Fruit fly (Drosophila melanogaster) whole organism, embryonic: ENCODE data around the gene CG11368.

ENCODE experiments used
- Antp ChIP-seq: fragments of 200-800 bp; sonication (Bioruptor generic); optimal IDR thresholded peaks from 3 replicates; lab custom pipeline; 2016; ENCODE audit warnings: missing biosample characterization, missing genetic modification characterization
- B-H2 ChIP-seq: fragments of 200-800 bp; sonication (Bioruptor generic); optimal IDR thresholded peaks from 2 replicates; lab custom pipeline; 2018; ENCODE audit warnings: missing biosample characterization, mild to moderate bottlenecking, missing genetic modification characterization
- CG10565 ChIP-seq: fragments of 200-800 bp; sonication (Bioruptor generic); optimal IDR thresholded peaks from 3 replicates; lab custom pipeline; 2016; ENCODE audit warnings: missing biosample characterization, mild to moderate bottlenecking, missing genetic modification characterization
- CG10959 ChIP-seq: fragments of 200-800 bp; sonication (Bioruptor generic); IDR thresholded peaks from 2 replicates; pipeline ENCODE4 v1.3.6; 2022; ENCODE audit warnings: missing biosample characterization, missing genetic modification characterization
- CG11695 ChIP-seq: fragments of 200-800 bp; sonication (Bioruptor generic); IDR thresholded peaks from 3 replicates; pipeline ENCODE4 v1.3.6; 2022; ENCODE audit warnings: missing biosample characterization, missing genetic modification characterization
- CG1233 ChIP-seq: fragments of 200-800 bp; sonication (Bioruptor generic); optimal IDR thresholded peaks from 4 replicates; lab custom pipeline; 2018; ENCODE audit warnings: missing biosample characterization, mild to moderate bottlenecking, missing genetic modification characterization
- CG15269 ChIP-seq: fragments of 200-800 bp; sonication (Bioruptor generic); optimal IDR thresholded peaks from 2 replicates; lab custom pipeline; 2018; ENCODE audit warnings: missing biosample characterization, mild to moderate bottlenecking, missing genetic modification characterization, moderate library complexity
- CG1603 ChIP-seq: fragments of 200-800 bp; sonication (Bioruptor generic); optimal IDR thresholded peaks from 2 replicates; lab custom pipeline; 2019; ENCODE audit warnings: missing biosample characterization, mild to moderate bottlenecking, missing genetic modification characterization, moderate library complexity
- CG17359 ChIP-seq: fragments of 200-800 bp; sonication (Bioruptor generic); optimal IDR thresholded peaks from 3 replicates; lab custom pipeline; 2018; ENCODE audit warnings: missing biosample characterization, mild to moderate bottlenecking, missing genetic modification characterization, moderate library complexity
- CG17612 ChIP-seq: fragments of 200-800 bp; sonication (Bioruptor generic); IDR thresholded peaks from 2 replicates; pipeline ENCODE4 v1.3.6; 2022; ENCODE audit warnings: missing biosample characterization, missing genetic modification characterization
- CG2120 ChIP-seq: fragments of 200-800 bp; sonication (Bioruptor generic); optimal IDR thresholded peaks from 3 replicates; lab custom pipeline; 2016; ENCODE audit warnings: missing biosample characterization, missing genetic modification characterization
- CG2202 ChIP-seq: fragments of 200-800 bp; sonication (Bioruptor generic); optimal IDR thresholded peaks from 2 replicates; lab custom pipeline; 2018; ENCODE audit warnings: missing biosample characterization, mild to moderate bottlenecking, missing genetic modification characterization
- CG2678 ChIP-seq: fragments of 200-800 bp; sonication (Bioruptor generic); optimal IDR thresholded peaks from 3 replicates; lab custom pipeline; 2019; ENCODE audit warnings: missing biosample characterization, mild to moderate bottlenecking, missing genetic modification characterization, moderate library complexity
- CG32532 ChIP-seq: fragments of 200-800 bp; sonication (Bioruptor generic); IDR thresholded peaks from 2 replicates; pipeline ENCODE4 v1.3.6; 2022; ENCODE audit warnings: missing biosample characterization, missing genetic modification characterization
- CG4424 ChIP-seq: fragments of 200-800 bp; sonication (Bioruptor generic); optimal IDR thresholded peaks from 3 replicates; lab custom pipeline; 2016; ENCODE audit warnings: missing biosample characterization, missing genetic modification characterization
- CG4730 ChIP-seq: fragments of 200-800 bp; sonication (Bioruptor generic); IDR thresholded peaks from 2 replicates; pipeline ENCODE4 v1.3.6; 2022; ENCODE audit warnings: missing biosample characterization, missing genetic modification characterization
- CG4854 ChIP-seq: fragments of 200-800 bp; sonication (Bioruptor generic); optimal IDR thresholded peaks from 2 replicates; lab custom pipeline; 2016; ENCODE audit warnings: missing biosample characterization, missing genetic modification characterization, inconsistent platforms
- CG9609 ChIP-seq: fragments of 200-800 bp; sonication (Bioruptor generic); optimal IDR thresholded peaks from 3 replicates; lab custom pipeline; 2016; ENCODE audit warnings: missing biosample characterization, missing genetic modification characterization
- CG9932 ChIP-seq: fragments of 200-800 bp; sonication (Bioruptor generic); IDR thresholded peaks from 2 replicates; pipeline ENCODE4 v1.3.6; 2022; ENCODE audit warnings: missing biosample characterization, missing genetic modification characterization
- D19A ChIP-seq: fragments of 200-800 bp; optimal IDR thresholded peaks from 3 replicates; lab custom pipeline; 2019; ENCODE audit warnings: missing biosample characterization, mild to moderate bottlenecking, missing genetic modification characterization, moderate library complexity
- Fer2 ChIP-seq: fragments of 200-800 bp; sonication (Bioruptor generic); optimal IDR thresholded peaks from 2 replicates; lab custom pipeline; 2018; ENCODE audit warnings: missing biosample characterization, mild to moderate bottlenecking, missing genetic modification characterization, moderate library complexity
- GATAe ChIP-seq: fragments of 200-800 bp; sonication (Bioruptor generic); conservative IDR thresholded peaks from 2 replicates; pipeline ENCODE4 v1.3.6; 2022; ENCODE audit warnings: missing biosample characterization, missing genetic modification characterization
- HLH3B ChIP-seq: fragments of 200-800 bp; sonication (Bioruptor generic); IDR thresholded peaks from 2 replicates; pipeline ENCODE4 v1.3.6; 2022; ENCODE audit warnings: missing biosample characterization, missing genetic modification characterization
- Hmr ChIP-seq: fragments of 200-800 bp; sonication (Bioruptor generic); optimal IDR thresholded peaks from 3 replicates; lab custom pipeline; 2017; ENCODE audit warnings: mild to moderate bottlenecking, missing biosample characterization, missing genetic modification reagents, missing genetic modification characterization
- Hr51 ChIP-seq, 2 experiments: fragments of 200-800 bp; sonication (Bioruptor generic); optimal IDR thresholded peaks; 2 replicates in 1 of 2; 3 replicates in 1 of 2; lab custom pipeline; 2016 to 2018; ENCODE audit warnings: missing biosample characterization in 2 of 2, missing genetic modification characterization in 2 of 2, mild to moderate bottlenecking in 1 of 2, moderate library complexity in 1 of 2
- Med ChIP-seq: fragments of 200-800 bp; sonication (Bioruptor generic); peaks from one replicate; lab custom pipeline; 2016; ENCODE audit warnings: missing biosample characterization, missing genetic modification characterization, mild to moderate bottlenecking, inconsistent platforms, moderate library complexity
- PHDP ChIP-seq: fragments of 200-800 bp; sonication (Bioruptor generic); optimal IDR thresholded peaks from 3 replicates; lab custom pipeline; 2018; ENCODE audit warnings: missing biosample characterization, mild to moderate bottlenecking, missing genetic modification characterization, moderate library complexity
- Pdp1 ChIP-seq, 2 experiments: fragments of 200-800 bp; sonication (Bioruptor generic); optimal IDR thresholded peaks; 3 replicates each; lab custom pipeline; 2016; ENCODE audit warnings: missing biosample characterization in 2 of 2, missing genetic modification characterization in 2 of 2, mild to moderate bottlenecking in 1 of 2, moderate library complexity in 1 of 2
- Rfx ChIP-seq: fragments of 200-800 bp; sonication (Bioruptor generic); IDR thresholded peaks from 2 replicates; pipeline ENCODE4 v1.3.6; 2022; ENCODE audit warnings: missing biosample characterization, missing genetic modification characterization
- YL-1 ChIP-seq: fragments of 200-800 bp; sonication (Bioruptor generic); optimal IDR thresholded peaks from 3 replicates; lab custom pipeline; 2017; ENCODE audit warnings: missing biosample characterization, mild to moderate bottlenecking, missing genetic modification characterization
- bsh ChIP-seq, 2 experiments: fragments of 200-800 bp; sonication (Bioruptor generic); optimal IDR thresholded peaks; 2 replicates each; lab custom pipeline; 2017 to 2018; ENCODE audit warnings: mild to moderate bottlenecking in 2 of 2, missing biosample characterization in 2 of 2, missing genetic modification characterization in 2 of 2, moderate library complexity in 1 of 2
- caup ChIP-seq: fragments of 200-800 bp; sonication (Bioruptor generic); optimal IDR thresholded peaks from 3 replicates; lab custom pipeline; 2017; ENCODE audit warnings: missing biosample characterization, mild to moderate bottlenecking, missing genetic modification characterization, moderate library complexity; ENCODE audit not compliant: severe bottlenecking
- chif ChIP-seq, 2 experiments: fragments of 200-800 bp; sonication (Bioruptor generic); optimal IDR thresholded peaks; 3 replicates each; lab custom pipeline; 2016; ENCODE audit warnings: missing biosample characterization in 2 of 2, missing genetic modification characterization in 2 of 2
- dmrt99B ChIP-seq: fragments of 200-800 bp; sonication (Bioruptor generic); optimal IDR thresholded peaks from 2 replicates; lab custom pipeline; 2018; ENCODE audit warnings: missing biosample characterization, mild to moderate bottlenecking, missing genetic modification characterization, moderate library complexity
- dpn ChIP-seq, 2 experiments: fragments of 200-800 bp; sonication (Bioruptor generic); optimal IDR thresholded peaks; 3 replicates each; lab custom pipeline; 2016; ENCODE audit warnings: missing biosample characterization in 2 of 2, missing genetic modification characterization in 2 of 2
- dysf ChIP-seq: fragments of 200-800 bp; sonication (Bioruptor generic); IDR thresholded peaks from 3 replicates; pipeline ENCODE4 v1.3.6; 2022; ENCODE audit warnings: missing biosample characterization, missing genetic modification characterization
- esg ChIP-seq: fragments of 200-800 bp; sonication (Bioruptor generic); conservative IDR thresholded peaks from 2 replicates; pipeline ENCODE4 v1.3.6; 2022; ENCODE audit warnings: missing biosample characterization, missing genetic modification characterization
- fd96Cb ChIP-seq: fragments of 200-800 bp; sonication (Bioruptor generic); optimal IDR thresholded peaks from 2 replicates; lab custom pipeline; 2018; ENCODE audit warnings: missing biosample characterization, mild to moderate bottlenecking, missing genetic modification characterization, moderate library complexity
- grn ChIP-seq: fragments of 200-800 bp; sonication (Bioruptor generic); optimal IDR thresholded peaks from 3 replicates; lab custom pipeline; 2017; ENCODE audit warnings: missing biosample characterization, missing genetic modification characterization
- ken ChIP-seq: fragments of 200-800 bp; sonication (Bioruptor generic); IDR thresholded peaks from 3 replicates; pipeline ENCODE4 v1.3.6; 2022; ENCODE audit warnings: missing biosample characterization, missing genetic modification characterization
- lilli ChIP-seq: fragments of 200-800 bp; sonication (Bioruptor generic); optimal IDR thresholded peaks from 3 replicates; lab custom pipeline; 2016; ENCODE audit warnings: missing biosample characterization, missing genetic modification characterization
- mam ChIP-seq: fragments of 200-800 bp; sonication (Bioruptor generic); optimal IDR thresholded peaks from 3 replicates; lab custom pipeline; 2016; ENCODE audit warnings: missing biosample characterization, missing genetic modification characterization
- nmo ChIP-seq: fragments of 200-800 bp; sonication (Bioruptor generic); optimal IDR thresholded peaks from 2 replicates; lab custom pipeline; 2018; ENCODE audit warnings: missing biosample characterization, mild to moderate bottlenecking, missing genetic modification characterization, moderate library complexity
- org-1 ChIP-seq: fragments of 200-800 bp; sonication (Bioruptor generic); optimal IDR thresholded peaks from 2 replicates; lab custom pipeline; 2017; ENCODE audit warnings: missing biosample characterization, missing genetic modification characterization
- prd ChIP-seq, 3 experiments: fragments of >200 bp in 2 of 3; fragments of 200-800 bp in 1 of 3; sonication (Bioruptor generic) in 1 of 3; optimal IDR thresholded peaks in 2 of 3; IDR thresholded peaks in 1 of 3; 2 replicates in 2 of 3; 3 replicates in 1 of 3; pipeline versions ENCODE4 v1.3.6 to Lab custom; 2017 to 2022; ENCODE audit warnings: missing biosample characterization in 1 of 3, missing genetic modification characterization in 1 of 3
- sens ChIP-seq: fragments of 200-800 bp; sonication (Bioruptor generic); peaks from one replicate; lab custom pipeline; 2016; ENCODE audit warnings: missing biosample characterization, missing genetic modification characterization
- slbo ChIP-seq: fragments of 200-800 bp; sonication (Bioruptor generic); IDR thresholded peaks from 2 replicates; pipeline ENCODE4 v1.3.6; 2022; ENCODE audit warnings: missing biosample characterization, missing genetic modification characterization
- tin ChIP-seq: fragments of 200-800 bp; sonication (Bioruptor generic); optimal IDR thresholded peaks from 3 replicates; lab custom pipeline; 2016; ENCODE audit warnings: missing biosample characterization, missing genetic modification characterization
- wek ChIP-seq: fragments of 200-800 bp; sonication (Bioruptor generic); optimal IDR thresholded peaks from 3 replicates; lab custom pipeline; 2018; ENCODE audit warnings: missing biosample characterization, mild to moderate bottlenecking, missing genetic modification characterization, moderate library complexity

The CG11368 gene

DNA sequence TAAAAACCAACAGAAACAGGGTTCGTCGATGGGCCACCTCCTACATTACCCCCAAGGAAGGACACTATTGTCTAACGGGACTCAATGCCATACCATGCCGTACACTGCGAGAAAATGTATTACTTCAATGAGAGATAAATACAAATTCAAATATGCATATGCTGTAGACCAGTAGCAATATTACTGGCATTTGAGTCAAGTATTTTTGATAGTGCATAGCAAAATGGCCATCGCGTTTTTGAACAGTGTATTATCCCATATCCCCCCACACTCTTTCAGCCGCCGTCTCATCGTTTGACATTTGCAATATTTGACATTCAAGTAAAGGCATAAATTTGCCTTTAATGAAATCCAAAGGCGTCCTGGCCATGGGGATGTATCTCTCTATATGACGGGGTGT lies 36.2 kb downstream of the CG11368 start (continued):
- TF ChIP-seq CG9932 (GFP tag; lab: Robert Waterston, UW), result peak; percentile 46
- TF ChIP-seq CG2120 (GFP tag; lab: Kevin White, UChicago), result peak; percentile 44
- TF ChIP-seq tin, result peak; percentile 11
- TF ChIP-seq CG10959 (GFP tag; lab: Robert Waterston, UW), result no peak; the same call in 1 of the 2 replicates
- TF ChIP-seq CG1603 (tag; lab: Kevin White, UChicago), result peak; percentile 54
- peak; percentile 13 for TF ChIP-seq sens
- no peak for TF ChIP-seq CG4730 (GFP tag; lab: Robert Waterston, UW)
- TF ChIP-seq lilli (GFP tag; lab: Kevin White, UChicago), result peak; percentile 20
- peak; percentile 44 for TF ChIP-seq Hmr (GFP tag; lab: Kevin White, UChicago)
- peak; percentile 74 for TF ChIP-seq Med
- peak; percentile 27 for TF ChIP-seq CG17359 (tag; lab: Kevin White, UChicago)
- TF ChIP-seq caup, result peak; percentile 13
- TF ChIP-seq chif (GFP tag; optimal IDR thresholded peaks at IDR 0.05; lab: Kevin White, UChicago), result peak in 1 of 2 experiments; percentile 28
- peak; percentile 36 for TF ChIP-seq dmrt99B
- no peak for TF ChIP-seq Pdp1 (GFP tag; optimal IDR thresholded peaks at IDR 0.05; lab: Kevin White, UChicago)
- peak in 1 of 2 experiments; percentile 49 for TF ChIP-seq bsh (GFP tag; optimal IDR thresholded peaks at IDR 0.05; lab: Kevin White, UChicago)
- TF ChIP-seq CG11695 (GFP tag; lab: Robert Waterston, UW), result no peak
- 0 out of 2 replicates have a peak, but pooled peaks have one; percentile 16 for TF ChIP-seq esg (GFP tag; lab: Robert Waterston, UW)
- peak; percentile 33 for TF ChIP-seq mam (GFP tag; lab: Kevin White, UChicago)
- peak; percentile 13 for TF ChIP-seq CG9609 (GFP tag; lab: Kevin White, UChicago)
- peak; percentile 11 to 13 for TF ChIP-seq dpn (GFP tag; optimal IDR thresholded peaks at IDR 0.05; lab: Kevin White, UChicago)
- peak; percentile 1 for TF ChIP-seq nmo (GFP tag; lab: Kevin White, UChicago)
- TF ChIP-seq PHDP (tag; lab: Kevin White, UChicago), result peak; percentile 26
- TF ChIP-seq fd96Cb (tag; lab: Kevin White, UChicago), result peak; percentile 25
- no peak for TF ChIP-seq CG17612 (GFP tag; lab: Robert Waterston, UW)
- TF ChIP-seq CG1233 (GFP tag; lab: Kevin White, UChicago), result peak; percentile 1
- TF ChIP-seq CG2202 (tag; lab: Kevin White, UChicago), result no peak
- TF ChIP-seq CG4424 (GFP tag; lab: Kevin White, UChicago), result peak; percentile 30
- TF ChIP-seq YL-1 (GFP tag; lab: Kevin White, UChicago), result no peak
- TF ChIP-seq prd (optimal IDR thresholded peaks at IDR 0.05; lab: Kevin White, UChicago), result no peak
- peak; percentile 46; the same call in 2 of the 3 replicates for TF ChIP-seq prd (GFP tag; IDR thresholded peaks at IDR 0.05; lab: Robert Waterston, UW)
- peak in 1 of 2 experiments; percentile 29 for TF ChIP-seq Hr51 (GFP tag; optimal IDR thresholded peaks at IDR 0.05; lab: Kevin White, UChicago)
- no peak for TF ChIP-seq wek (GFP tag; lab: Kevin White, UChicago)
- TF ChIP-seq D19A (tag; lab: Kevin White, UChicago), result peak; percentile 4
- no peak for TF ChIP-seq B-H2 (GFP tag; lab: Kevin White, UChicago)
- TF ChIP-seq Fer2, result no peak
- TF ChIP-seq Antp, result peak; percentile 37
- TF ChIP-seq GATAe (GFP tag; lab: Robert Waterston, UW), result no peak
- peak; percentile 29 for TF ChIP-seq org-1
- TF ChIP-seq HLH3B, result peak; percentile 6; the same call in 1 of the 2 replicates
- 0 out of 2 replicates have a peak, but pooled peaks have one; percentile 18 for TF ChIP-seq CG32532 (GFP tag; lab: Robert Waterston, UW)
- TF ChIP-seq CG10565 (GFP tag; lab: Kevin White, UChicago), result no peak
- TF ChIP-seq CG2678, result peak; percentile 54
- no peak for TF ChIP-seq grn (GFP tag; lab: Kevin White, UChicago)
- TF ChIP-seq Rfx (GFP tag; lab: Robert Waterston, UW), result peak; percentile 45; the same call in 1 of the 2 replicates
- TF ChIP-seq CG15269 (tag; lab: Kevin White, UChicago), result peak; percentile 36
- TF ChIP-seq dysf (GFP tag; lab: Robert Waterston, UW), result peak; percentile 48; the same call in 2 of the 3 replicates
- TF ChIP-seq ken (GFP tag; lab: Robert Waterston, UW), result no peak
- TF ChIP-seq CG4854 (GFP tag; lab: Kevin White, UChicago), result no peak
- TF ChIP-seq slbo (GFP tag; lab: Robert Waterston, UW), result peak; percentile 50
